Fruit fly (Drosophila melanogaster) whole organism, embryonic: Measurements from ENCODE around the gene CG6749.

Experiments
- Atf-2 ChIP-seq: fragments of 200-800 bp; sonication (Bioruptor generic); optimal IDR thresholded peaks from 2 replicates; lab custom pipeline; 2016; ENCODE audit warnings: missing biosample characterization, missing genetic modification characterization
- CG10431 ChIP-seq: fragments of 200-800 bp; sonication (Bioruptor generic); optimal IDR thresholded peaks from 3 replicates; lab custom pipeline; 2018; ENCODE audit warnings: missing biosample characterization, mild to moderate bottlenecking, missing genetic modification characterization
- CG10959 ChIP-seq: fragments of 200-800 bp; sonication (Bioruptor generic); IDR thresholded peaks from 2 replicates; pipeline ENCODE4 v1.3.6; 2022; ENCODE audit warnings: missing biosample characterization, missing genetic modification characterization
- CG11504 ChIP-seq: fragments of 200-800 bp; sonication (Bioruptor generic); optimal IDR thresholded peaks from 3 replicates; lab custom pipeline; 2019; ENCODE audit warnings: missing biosample characterization, mild to moderate bottlenecking, missing genetic modification characterization, moderate library complexity
- CG13287 ChIP-seq: fragments of 200-800 bp; sonication (Bioruptor generic); IDR thresholded peaks from 2 replicates; pipeline ENCODE4 v1.3.6; 2022; ENCODE audit warnings: missing biosample characterization, missing genetic modification characterization; ENCODE audit not compliant: partially characterized antibody
- CG16779 ChIP-seq: fragments of 200-800 bp; sonication (Bioruptor generic); IDR thresholded peaks from 2 replicates; pipeline ENCODE4 v1.3.6; 2022; ENCODE audit warnings: missing biosample characterization, missing genetic modification characterization
- CG16815 ChIP-seq: fragments of 200-800 bp; sonication (Bioruptor generic); optimal IDR thresholded peaks from 3 replicates; lab custom pipeline; 2017; ENCODE audit warnings: missing biosample characterization, mild to moderate bottlenecking, missing genetic modification characterization
- CG17186 ChIP-seq: fragments of 200-800 bp; sonication (Bioruptor generic); optimal IDR thresholded peaks from 3 replicates; lab custom pipeline; 2017; ENCODE audit warnings: missing biosample characterization, missing genetic modification reagents, missing genetic modification characterization
- CG17802 ChIP-seq: fragments of 200-800 bp; sonication (Bioruptor generic); optimal IDR thresholded peaks from 2 replicates; lab custom pipeline; 2018; ENCODE audit warnings: missing biosample characterization, mild to moderate bottlenecking, missing genetic modification characterization, moderate library complexity
- CG18262 ChIP-seq: fragments of 200-800 bp; optimal IDR thresholded peaks from 3 replicates; lab custom pipeline; 2019; ENCODE audit warnings: missing biosample characterization, mild to moderate bottlenecking, missing genetic modification characterization, moderate library complexity
- CG18764 ChIP-seq: fragments of 200-800 bp; sonication (Bioruptor generic); optimal IDR thresholded peaks from 3 replicates; lab custom pipeline; 2016; ENCODE audit warnings: missing biosample characterization, missing genetic modification characterization
- CG2129 ChIP-seq: fragments of 200-800 bp; sonication (Bioruptor generic); IDR thresholded peaks from 2 replicates; pipeline ENCODE4 v1.3.6; 2022; ENCODE audit warnings: missing biosample characterization, missing genetic modification characterization; ENCODE audit not compliant: partially characterized antibody
- CG2712 ChIP-seq: fragments of 200-800 bp; optimal IDR thresholded peaks from 3 replicates; lab custom pipeline; 2019; ENCODE audit warnings: missing biosample characterization, mild to moderate bottlenecking, missing genetic modification characterization, moderate library complexity
- CG31224 ChIP-seq: fragments of 200-800 bp; sonication (Bioruptor generic); IDR thresholded peaks from 2 replicates; pipeline ENCODE4 v1.3.6; 2022; ENCODE audit warnings: missing biosample characterization, missing genetic modification characterization
- CG33213 ChIP-seq: fragments of 200-800 bp; sonication (Bioruptor generic); optimal IDR thresholded peaks from 3 replicates; lab custom pipeline; 2016; ENCODE audit warnings: missing biosample characterization, missing genetic modification characterization
- CG3407 ChIP-seq: fragments of 200-800 bp; sonication (Bioruptor generic); optimal IDR thresholded peaks from 2 replicates; lab custom pipeline; 2018; ENCODE audit warnings: missing biosample characterization, mild to moderate bottlenecking, missing genetic modification characterization
- CG4360 ChIP-seq: fragments of 200-800 bp; sonication (Bioruptor generic); IDR thresholded peaks from 2 replicates; pipeline ENCODE4 v1.3.6; 2022; ENCODE audit warnings: missing biosample characterization, missing genetic modification characterization
- D ChIP-seq, 2 experiments: fragments of 200-800 bp in 1 of 2; fragments of >200 bp in 1 of 2; sonication (Bioruptor generic) in 1 of 2; optimal IDR thresholded peaks; 2 replicates in 1 of 2; 3 replicates in 1 of 2; lab custom pipeline; 2017; ENCODE audit warnings: mild to moderate bottlenecking in 1 of 2, missing biosample characterization in 1 of 2, missing genetic modification characterization in 1 of 2, missing genetic modification reagents in 1 of 2
- D19A ChIP-seq: fragments of 200-800 bp; optimal IDR thresholded peaks from 3 replicates; lab custom pipeline; 2019; ENCODE audit warnings: missing biosample characterization, mild to moderate bottlenecking, missing genetic modification characterization, moderate library complexity
- Dll ChIP-seq: fragments of 200-800 bp; sonication (Bioruptor generic); IDR thresholded peaks from 4 replicates; pipeline ENCODE4 v1.3.6; 2022; ENCODE audit warnings: missing biosample characterization, missing genetic modification characterization; ENCODE audit not compliant: partially characterized antibody
- Drgx ChIP-seq: fragments of 200-800 bp; sonication (Bioruptor generic); IDR thresholded peaks from 2 replicates; pipeline ENCODE4 v1.3.6; 2022; ENCODE audit warnings: missing biosample characterization, missing genetic modification characterization
- Fer2 ChIP-seq: fragments of 200-800 bp; sonication (Bioruptor generic); optimal IDR thresholded peaks from 2 replicates; lab custom pipeline; 2018; ENCODE audit warnings: missing biosample characterization, mild to moderate bottlenecking, missing genetic modification characterization, moderate library complexity
- Hmx ChIP-seq: fragments of 200-800 bp; sonication (Bioruptor generic); optimal IDR thresholded peaks from 2 replicates; lab custom pipeline; 2016; ENCODE audit warnings: missing biosample characterization, missing genetic modification characterization
- Hr51 ChIP-seq, 2 experiments: fragments of 200-800 bp; sonication (Bioruptor generic); optimal IDR thresholded peaks; 2 replicates in 1 of 2; 3 replicates in 1 of 2; lab custom pipeline; 2016 to 2018; ENCODE audit warnings: missing biosample characterization in 2 of 2, missing genetic modification characterization in 2 of 2, mild to moderate bottlenecking in 1 of 2, moderate library complexity in 1 of 2
- NC2β ChIP-seq: fragments of 200-800 bp; sonication (Bioruptor generic); optimal IDR thresholded peaks from 2 replicates; lab custom pipeline; 2016; ENCODE audit warnings: missing biosample characterization, missing genetic modification characterization
- NK7.1 ChIP-seq: fragments of 200-800 bp; sonication (Bioruptor generic); optimal IDR thresholded peaks from 3 replicates; lab custom pipeline; 2016; ENCODE audit warnings: missing biosample characterization, missing genetic modification characterization
- Opbp ChIP-seq: fragments of 200-800 bp; sonication (Bioruptor generic); IDR thresholded peaks from 3 replicates; pipeline ENCODE4 v1.3.6; 2022; ENCODE audit warnings: missing biosample characterization, missing genetic modification characterization; ENCODE audit not compliant: partially characterized antibody
- Optix ChIP-seq: fragments of 200-800 bp; sonication (Bioruptor generic); IDR thresholded peaks from 3 replicates; pipeline ENCODE4 v1.3.6; 2022; ENCODE audit warnings: missing biosample characterization, missing genetic modification characterization
- Pdp1 ChIP-seq, 2 experiments: fragments of 200-800 bp; sonication (Bioruptor generic); optimal IDR thresholded peaks; 3 replicates each; lab custom pipeline; 2016; ENCODE audit warnings: missing biosample characterization in 2 of 2, missing genetic modification characterization in 2 of 2, mild to moderate bottlenecking in 1 of 2, moderate library complexity in 1 of 2
- Poxn ChIP-seq: fragments of 200-800 bp; sonication (Bioruptor generic); IDR thresholded peaks from 2 replicates; pipeline ENCODE4 v1.3.6; 2022; ENCODE audit warnings: missing biosample characterization, missing genetic modification characterization
- Ssrp ChIP-seq: fragments of 200-800 bp; sonication (Bioruptor generic); optimal IDR thresholded peaks from 2 replicates; lab custom pipeline; 2018; ENCODE audit warnings: missing biosample characterization, mild to moderate bottlenecking, missing genetic modification characterization, moderate library complexity
- Usf ChIP-seq: fragments of 200-800 bp; sonication (Bioruptor generic); optimal IDR thresholded peaks from 2 replicates; lab custom pipeline; 2017; ENCODE audit warnings: missing genotype, missing biosample characterization, missing genetic modification characterization
- YL-1 ChIP-seq: fragments of 200-800 bp; sonication (Bioruptor generic); optimal IDR thresholded peaks from 3 replicates; lab custom pipeline; 2017; ENCODE audit warnings: missing biosample characterization, mild to moderate bottlenecking, missing genetic modification characterization
- bowl ChIP-seq: fragments of 200-800 bp; sonication (Bioruptor generic); IDR thresholded peaks from 2 replicates; pipeline ENCODE4 v1.3.6; 2022; ENCODE audit warnings: missing biosample characterization, missing genetic modification characterization
- br ChIP-seq: fragments of >200 bp; optimal IDR thresholded peaks from 2 replicates; lab custom pipeline; 2017
- bsh ChIP-seq, 2 experiments: fragments of 200-800 bp; sonication (Bioruptor generic); optimal IDR thresholded peaks; 2 replicates each; lab custom pipeline; 2017 to 2018; ENCODE audit warnings: mild to moderate bottlenecking in 2 of 2, missing biosample characterization in 2 of 2, missing genetic modification characterization in 2 of 2, moderate library complexity in 1 of 2
- danr ChIP-seq: fragments of 200-800 bp; sonication (Bioruptor generic); IDR thresholded peaks from 2 replicates; pipeline ENCODE4 v1.3.6; 2022; ENCODE audit warnings: missing biosample characterization, missing genetic modification characterization
- ems ChIP-seq: fragments of 200-800 bp; sonication (Bioruptor generic); optimal IDR thresholded peaks from 3 replicates; lab custom pipeline; 2016; ENCODE audit warnings: missing biosample characterization, missing genetic modification characterization
- h ChIP-seq: fragments of >200 bp; optimal IDR thresholded peaks from 2 replicates; lab custom pipeline; 2017
- jumu ChIP-seq: fragments of 200-800 bp; sonication (Bioruptor generic); optimal IDR thresholded peaks from 3 replicates; lab custom pipeline; 2016; ENCODE audit warnings: missing biosample characterization, missing genetic modification characterization
- ken ChIP-seq: fragments of 200-800 bp; sonication (Bioruptor generic); IDR thresholded peaks from 3 replicates; pipeline ENCODE4 v1.3.6; 2022; ENCODE audit warnings: missing biosample characterization, missing genetic modification characterization
- otp ChIP-seq: fragments of 200-800 bp; sonication (Bioruptor generic); IDR thresholded peaks from 3 replicates; pipeline ENCODE4, ENCODE4 v1.3.6; 2022; ENCODE audit warnings: missing biosample characterization, missing genetic modification characterization
- row ChIP-seq: fragments of 200-800 bp; sonication (Bioruptor generic); IDR thresholded peaks from 3 replicates; pipeline ENCODE4 v1.3.6; 2022; ENCODE audit warnings: missing biosample characterization, missing genetic modification characterization
- run ChIP-seq: fragments of 200-800 bp; sonication (Bioruptor generic); optimal IDR thresholded peaks from 3 replicates; lab custom pipeline; 2018; ENCODE audit warnings: missing biosample characterization, mild to moderate bottlenecking, missing genetic modification characterization
- shn ChIP-seq: fragments of 200-800 bp; sonication (Bioruptor generic); optimal IDR thresholded peaks from 3 replicates; lab custom pipeline; 2016; ENCODE audit warnings: missing biosample characterization, missing genetic modification characterization
- sqz ChIP-seq: fragments of 200-800 bp; sonication (Bioruptor generic); optimal IDR thresholded peaks from 3 replicates; lab custom pipeline; 2018; ENCODE audit warnings: missing biosample characterization, mild to moderate bottlenecking, missing genetic modification characterization
- trh ChIP-seq: fragments of 200-800 bp; sonication (Bioruptor generic); optimal IDR thresholded peaks from 2 replicates; lab custom pipeline; 2016; ENCODE audit warnings: missing biosample characterization, missing genetic modification characterization
- twi ChIP-seq: fragments of 200-800 bp; optimal IDR thresholded peaks from 2 replicates; lab custom pipeline; 2019; ENCODE audit warnings: missing biosample characterization, mild to moderate bottlenecking, missing genetic modification characterization, moderate library complexity
- zen ChIP-seq: fragments of 200-800 bp; sonication (Bioruptor generic); optimal IDR thresholded peaks from 3 replicates; lab custom pipeline; 2018; ENCODE audit warnings: missing biosample characterization, mild to moderate bottlenecking, missing genetic modification characterization, moderate library complexity

Gene CG6749

DNA sequence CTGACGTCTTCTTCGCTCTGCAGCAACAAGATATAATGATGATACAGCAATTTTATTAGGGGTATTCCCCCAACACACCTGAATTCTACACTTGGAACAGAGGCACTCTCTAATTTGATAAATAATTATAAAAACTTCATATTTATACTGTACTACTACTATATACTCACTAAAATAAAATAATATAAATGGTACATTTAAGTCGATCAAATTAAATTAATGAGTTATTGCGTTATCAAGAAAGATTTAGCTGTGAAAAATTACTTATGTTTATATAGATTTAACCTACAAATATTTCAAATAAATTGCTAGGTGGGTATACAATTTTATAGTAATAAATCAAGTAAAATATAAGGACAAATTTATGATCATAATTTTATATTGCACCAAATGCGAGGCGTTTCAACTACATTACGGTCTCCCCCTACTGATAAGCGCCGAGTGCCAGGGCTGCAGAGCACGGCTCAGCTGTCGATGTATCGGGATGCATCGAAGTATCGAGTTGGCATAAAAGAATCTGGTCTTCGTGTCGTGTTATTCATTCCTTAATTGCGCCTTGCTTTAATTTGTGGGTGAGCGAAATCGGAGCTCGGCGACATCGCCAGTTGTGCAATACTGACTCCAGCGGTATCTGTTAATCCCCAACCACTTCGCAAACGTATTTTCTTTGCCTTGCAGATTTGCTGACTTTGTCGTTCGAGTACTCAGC lies 19.6 kb downstream of the CG6749 start, which contains the start of gene vsg (continued):
- 0 out of 2 replicates have a peak, but pooled peaks have one; percentile 38 for TF ChIP-seq CG16779
- TF ChIP-seq Hr51 (GFP tag; optimal IDR thresholded peaks at IDR 0.05; lab: Kevin White, UChicago): peak in 1 of 2 experiments; percentile 87
- TF ChIP-seq shn: peak; percentile 40
- peak; percentile 42; the same call in 1 of the 3 replicates for TF ChIP-seq Optix (GFP tag; lab: Robert Waterston, UW)
- peak; percentile 78 for TF ChIP-seq Dll (GFP tag; lab: Robert Waterston, UW)
- TF ChIP-seq YL-1: peak; percentile 62
- TF ChIP-seq Atf-2 (GFP tag; lab: Kevin White, UChicago): peak; percentile 18
- TF ChIP-seq sqz: no peak
- peak; percentile 93 for TF ChIP-seq Opbp
- TF ChIP-seq h: no peak
- TF ChIP-seq CG18764: peak; percentile 69
- peak; percentile 23 for TF ChIP-seq trh
- peak; percentile 91 for TF ChIP-seq CG2712 (tag; lab: Kevin White, UChicago)
- TF ChIP-seq CG17802: no peak
- TF ChIP-seq CG4360 (GFP tag; lab: Robert Waterston, UW): 0 out of 2 replicates have a peak, but pooled peaks have one; percentile 3
- no peak for TF ChIP-seq otp
- TF ChIP-seq Hmx: no peak
- no peak; the same call in 1 of the 2 replicates for TF ChIP-seq CG31224 (GFP tag; lab: Robert Waterston, UW)
- TF ChIP-seq danr: no peak
- peak; percentile 69 for TF ChIP-seq Usf (GFP tag; lab: Kevin White, UChicago)
- TF ChIP-seq zen (tag; lab: Kevin White, UChicago): peak; percentile 58
- no peak for TF ChIP-seq NC2β
- TF ChIP-seq CG10959 (GFP tag; lab: Robert Waterston, UW): no peak
- peak; percentile 78 for TF ChIP-seq twi (tag; lab: Kevin White, UChicago)
- TF ChIP-seq CG2129 (GFP tag; lab: Robert Waterston, UW): peak; percentile 57; the same call in 1 of the 2 replicates
- TF ChIP-seq Poxn (GFP tag; lab: Robert Waterston, UW): no peak
- TF ChIP-seq bsh (GFP tag; optimal IDR thresholded peaks at IDR 0.05; lab: Kevin White, UChicago): peak in 1 of 2 experiments; percentile 68
- peak; percentile 79 for TF ChIP-seq CG13287 (GFP tag; lab: Robert Waterston, UW)
- peak; percentile 57 to 74 for TF ChIP-seq Pdp1 (GFP tag; optimal IDR thresholded peaks at IDR 0.05; lab: Kevin White, UChicago)
- no peak for TF ChIP-seq NK7.1 (GFP tag; lab: Kevin White, UChicago)
- peak; percentile 56 for TF ChIP-seq ken (GFP tag; lab: Robert Waterston, UW)
- no peak for TF ChIP-seq br
- TF ChIP-seq CG11504 (tag; lab: Kevin White, UChicago): peak; percentile 89
- TF ChIP-seq CG18262: peak; percentile 90
- TF ChIP-seq Fer2: peak; percentile 72
- TF ChIP-seq CG17186: no peak
- TF ChIP-seq D (optimal IDR thresholded peaks at IDR 0.05; lab: Kevin White, UChicago): no peak
- peak; percentile 66 for TF ChIP-seq D (GFP tag; optimal IDR thresholded peaks at IDR 0.05; lab: Kevin White, UChicago)
- TF ChIP-seq Drgx (GFP tag; lab: Robert Waterston, UW): peak; percentile 36; the same call in 1 of the 2 replicates
- peak; percentile 32 for TF ChIP-seq run (tag; lab: Kevin White, UChicago)
- TF ChIP-seq CG10431 (GFP tag; lab: Kevin White, UChicago): peak; percentile 49
- TF ChIP-seq CG16815 (GFP tag; lab: Kevin White, UChicago): peak; percentile 82
- TF ChIP-seq Ssrp (tag; lab: Kevin White, UChicago): peak; percentile 86
- peak; percentile 60 for TF ChIP-seq CG3407 (GFP tag; lab: Kevin White, UChicago)
- peak; percentile 19 for TF ChIP-seq jumu (GFP tag; lab: Kevin White, UChicago)
- peak; percentile 78 for TF ChIP-seq D19A
- TF ChIP-seq row (GFP tag; lab: Robert Waterston, UW): peak; percentile 92
- TF ChIP-seq ems: peak; percentile 26
- TF ChIP-seq bowl (GFP tag; lab: Robert Waterston, UW): no peak
- peak; percentile 33 for TF ChIP-seq CG33213 (GFP tag; lab: Kevin White, UChicago)
